Worm (Caenorhabditis elegans): Measurements from ENCODE around the gene C09E7.7.

DNA sequence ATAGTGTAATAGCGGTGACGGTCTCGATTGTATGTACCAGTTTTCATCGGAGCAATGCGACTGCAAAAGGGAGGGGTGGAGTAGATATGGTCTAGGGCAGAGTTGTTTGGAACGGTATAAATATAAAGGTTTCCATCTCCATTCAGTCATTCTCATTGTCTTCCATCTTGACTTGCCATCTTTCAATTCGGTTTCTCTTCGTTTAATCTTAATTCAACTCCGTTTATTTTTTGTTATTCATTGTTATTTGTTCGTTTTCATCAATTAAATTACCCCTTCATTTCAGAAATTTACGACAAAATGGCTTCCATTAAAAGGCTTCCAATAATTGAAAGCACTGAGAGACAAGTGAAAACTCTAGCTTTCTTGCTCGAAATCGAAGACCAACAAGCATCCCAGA lies 19.9 kb downstream of the C09E7.7 start, which contains the start of gene C09E7.11:
- TF ChIP-seq spr-3 (GFP tag; optimal IDR thresholded peaks at IDR 0.05) (no peak), fos-1 (tag; optimal IDR thresholded peaks at IDR 0.05) (no peak), nhr-237 (tag; optimal IDR thresholded peaks at IDR 0.05) (no peak), sdz-12 (GFP tag; optimal IDR thresholded peaks at IDR 0.05) (no peak), zip-2 (tag; optimal IDR thresholded peaks at IDR 0.05) (no peak), mep-1 (tag; optimal IDR thresholded peaks at IDR 0.05) (no peak), ctbp-1 (GFP tag; IDR thresholded peaks at IDR 0.05) (no peak), nhr-6 (tag; optimal IDR thresholded peaks at IDR 0.05) (no peak), hlh-30 (tag; optimal IDR thresholded peaks at IDR 0.05; ENCODE audit: insufficient read depth) (no peak), pha-4 (GFP tag; IDR thresholded peaks at IDR 0.05) (no peak), pha-4 (tag; optimal IDR thresholded peaks at IDR 0.05) (no peak), lin-39 (tag; optimal IDR thresholded peaks at IDR 0.05) (no peak), nhr-41 (GFP tag; IDR thresholded peaks at IDR 0.05) (no peak), pqm-1 (tag; optimal IDR thresholded peaks at IDR 0.05) (no peak)

All from whole organism, L4 larva.